Worm (Caenorhabditis elegans) whole organism, early embryonic: Measurements from ENCODE around the gene pes-1.

Source experiments
- ceh-13 ChIP-seq: fragments of 200-800 bp; sonication (Bioruptor generic); optimal IDR thresholded peaks from 2 replicates; lab custom pipeline; 2018; ENCODE audit warnings: mild to moderate bottlenecking, missing genetic modification characterization, missing compliant biosample characterization
- flt-1 ChIP-seq: fragments of 200-800 bp; sonication (Bioruptor generic); IDR thresholded peaks from 2 replicates; pipeline ENCODE4 v1.3.6; 2022; ENCODE audit warnings: missing genetic modification characterization, missing compliant biosample characterization
- scrt-1 ChIP-seq: fragments of 200-800 bp; sonication (Bioruptor generic); IDR thresholded peaks from 2 replicates; pipeline ENCODE4 v1.3.6; 2022; ENCODE audit warnings: missing genetic modification characterization, missing compliant biosample characterization
- tbx-11 ChIP-seq: fragments of 200-800 bp; sonication (Bioruptor generic); IDR thresholded peaks from 2 replicates; pipeline ENCODE4 v1.3.6; 2022; ENCODE audit warnings: missing genetic modification characterization, missing compliant biosample characterization

ce11 chrIV:5037489-5037888 lies 34.9 kb downstream of the pes-1 start, which contains the start of gene C09B9.1:
- TF ChIP-seq flt-1 (GFP tag; lab: Robert Waterston, UW): no peak
- TF ChIP-seq ceh-13: no peak
- no peak for TF ChIP-seq scrt-1 (GFP tag; lab: Robert Waterston, UW)
- TF ChIP-seq tbx-11 (GFP tag; lab: Robert Waterston, UW): no peak
